Worm (Caenorhabditis elegans) whole organism, L4/young adult: Measurements from ENCODE around the gene C06C6.9.

ENCODE experiments used
- W03F9.2 ChIP-seq: fragments of 150-350 bp; optimal IDR thresholded peaks from 2 replicates; lab custom pipeline; 2014; ENCODE audit warnings: missing biosample characterization, missing genetic modification characterization
- dao-5 ChIP-seq: sonication (generic microtip); optimal IDR thresholded peaks from 2 replicates; lab custom pipeline; 2016; ENCODE audit warnings: missing genotype, missing genetic modification characterization, moderate library complexity, missing compliant biosample characterization
- him-1 ChIP-seq: sonication (generic microtip); optimal IDR thresholded peaks from 2 replicates; lab custom pipeline; 2016; ENCODE audit warnings: missing genotype, missing genetic modification reagents, missing genetic modification characterization, missing compliant biosample characterization

DNA sequence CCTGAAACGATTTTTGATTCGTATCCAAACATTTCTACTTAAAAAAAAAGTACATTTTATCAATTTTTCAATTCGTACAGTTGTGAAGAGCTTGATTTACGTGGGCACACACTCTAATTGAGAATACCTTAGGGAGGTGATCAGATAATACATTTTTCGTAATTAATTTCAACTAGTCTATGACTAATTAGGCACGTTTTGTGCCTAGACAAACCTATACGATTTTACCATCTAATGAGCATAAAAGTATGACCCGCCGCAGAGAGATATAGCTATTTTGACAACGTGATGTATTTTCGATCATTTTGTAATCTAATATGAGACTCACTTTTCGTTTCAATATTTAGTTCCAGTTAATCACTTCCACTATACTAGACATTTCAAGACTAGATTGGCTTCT is 20.4 kb upstream of the C06C6.9 start:
- TF ChIP-seq W03F9.2 (tag; lab: Kevin White, UChicago) (no peak), him-1 (no peak), dao-5 (tag; lab: Kevin White, UChicago) (no peak)
